Worm (Caenorhabditis elegans) whole organism, L4 larva: ENCODE data around the gene nhr-47.
A peak's percentile ranks its signal among the peaks of the same experiment; 100 is the strongest.

Source experiments
- F44E2.7 ChIP-seq: fragments of 200-800 bp; sonication (Bioruptor generic); IDR thresholded peaks from 2 replicates; pipeline ENCODE4 v2.1.2; 2022; ENCODE audit warnings: missing genetic modification characterization, missing compliant biosample characterization
- F49E8.2 ChIP-seq: sonication (generic microtip); optimal IDR thresholded peaks from 2 replicates; lab custom pipeline; 2016; ENCODE audit warnings: missing compliant biosample characterization, mild to moderate bottlenecking, missing genetic modification characterization, borderline replicate concordance
- Y75B8A.6 ChIP-seq: fragments of 200-800 bp; sonication (Bioruptor generic); IDR thresholded peaks from 2 replicates; pipeline ENCODE4 v1.3.6; 2022; ENCODE audit warnings: missing genetic modification reagents, missing genetic modification characterization, missing compliant biosample characterization
- ZK337.2 ChIP-seq: fragments of 200-800 bp; sonication (Bioruptor generic); IDR thresholded peaks from 2 replicates; pipeline ENCODE4 v1.3.6; 2022; ENCODE audit warnings: missing genetic modification reagents, missing genetic modification characterization, missing compliant biosample characterization
- aly-2 ChIP-seq: sonication (generic microtip); optimal IDR thresholded peaks from 2 replicates; lab custom pipeline; 2018; ENCODE audit warnings: missing biosample characterization, missing genetic modification characterization
- arid-1 ChIP-seq: fragments of 200-800 bp; sonication (Bioruptor generic); conservative IDR thresholded peaks from 2 replicates; pipeline ENCODE4 v1.3.6; 2022; ENCODE audit warnings: missing genetic modification reagents, missing genetic modification characterization, missing compliant biosample characterization
- ceh-20 ChIP-seq: fragments of 200-800 bp; sonication (Bioruptor generic); IDR thresholded peaks from 2 replicates; pipeline ENCODE4 v1.3.6; 2022; ENCODE audit warnings: missing genetic modification reagents, missing genetic modification characterization, missing compliant biosample characterization
- ceh-32 ChIP-seq: sonication (generic microtip); optimal IDR thresholded peaks from 2 replicates; lab custom pipeline; 2016; ENCODE audit warnings: mild to moderate bottlenecking, missing genetic modification characterization, missing compliant biosample characterization; ENCODE audit not compliant: poor library complexity
- ceh-44 ChIP-seq: fragments of 200-800 bp; sonication (Bioruptor generic); IDR thresholded peaks from 2 replicates; pipeline ENCODE4 v1.3.6; 2022; ENCODE audit warnings: missing genetic modification reagents, missing genetic modification characterization, missing compliant biosample characterization
- ceh-62 ChIP-seq: sonication (generic microtip); optimal IDR thresholded peaks from 2 replicates; lab custom pipeline; 2017; ENCODE audit warnings: missing biosample characterization, missing genetic modification characterization
- ces-1 ChIP-seq: fragments of 150-350 bp; sonication (generic microtip); optimal IDR thresholded peaks from 4 replicates; lab custom pipeline; 2014; ENCODE audit warnings: missing biosample characterization, missing genetic modification reagents, missing genetic modification characterization
- ctbp-1 ChIP-seq: fragments of 200-800 bp; sonication (Bioruptor generic); IDR thresholded peaks from 2 replicates; pipeline ENCODE4 v1.3.6; 2022; ENCODE audit warnings: missing genetic modification reagents, missing genetic modification characterization, missing compliant biosample characterization
- daf-12 ChIP-seq: fragments of 150-350 bp; optimal IDR thresholded peaks from 2 replicates; lab custom pipeline; 2014; ENCODE audit warnings: missing biosample characterization, missing genetic modification reagents, missing genetic modification characterization
- daf-16 ChIP-seq, 3 experiments: sonication (generic microtip); optimal IDR thresholded peaks; 2 replicates each; lab custom pipeline; 2016 to 2017; ENCODE audit warnings: missing genetic modification characterization in 3 of 3, missing genetic modification reagents in 3 of 3, mild to moderate bottlenecking in 2 of 3, missing compliant biosample characterization in 2 of 3, missing biosample characterization in 1 of 3, moderate library complexity in 1 of 3
- daf-8 ChIP-seq: fragments of 200-800 bp; sonication (Bioruptor generic); IDR thresholded peaks from 2 replicates; pipeline ENCODE4 v1.3.6; 2022; ENCODE audit warnings: missing genetic modification characterization, missing compliant biosample characterization
- dmd-8 ChIP-seq: fragments of 200-800 bp; sonication (Bioruptor generic); IDR thresholded peaks from 2 replicates; pipeline ENCODE4 v1.3.6; 2022; ENCODE audit warnings: missing genetic modification characterization, missing compliant biosample characterization
- dmd-9 ChIP-seq: fragments of 200-800 bp; sonication (Bioruptor generic); IDR thresholded peaks from 2 replicates; pipeline ENCODE4 v1.3.6; 2022; ENCODE audit warnings: missing genetic modification reagents, missing genetic modification characterization, missing compliant biosample characterization
- dve-1 ChIP-seq: sonication (generic microtip); optimal IDR thresholded peaks from 2 replicates; lab custom pipeline; 2017; ENCODE audit warnings: antibody characterized with exemption, mild to moderate bottlenecking, missing genetic modification characterization, missing compliant biosample characterization; ENCODE audit not compliant: insufficient read depth
- egl-27 ChIP-seq: sonication (generic microtip); optimal IDR thresholded peaks from 3 replicates; lab custom pipeline; 2017; ENCODE audit warnings: missing biosample characterization, missing genetic modification reagents, missing genetic modification characterization
- egl-43 ChIP-seq: fragments of 200-800 bp; sonication (Bioruptor generic); IDR thresholded peaks from 2 replicates; pipeline ENCODE4 v1.3.6; 2022; ENCODE audit warnings: missing genetic modification reagents, missing genetic modification characterization, missing compliant biosample characterization
- fkh-10 ChIP-seq: fragments of 150-350 bp; optimal IDR thresholded peaks from 2 replicates; lab custom pipeline; 2014; ENCODE audit warnings: missing biosample characterization, missing genetic modification reagents, missing genetic modification characterization
- fos-1 ChIP-seq: fragments of 150-350 bp; optimal IDR thresholded peaks from 2 replicates; lab custom pipeline; 2014; ENCODE audit warnings: missing biosample characterization, missing genetic modification characterization
- gei-8 ChIP-seq: fragments of 200-800 bp; sonication (Bioruptor generic); optimal IDR thresholded peaks from 2 replicates; lab custom pipeline; 2018; ENCODE audit warnings: mild to moderate bottlenecking, missing genetic modification characterization, missing compliant biosample characterization
- hif-1 ChIP-seq, 2 experiments: sonication (generic microtip); optimal IDR thresholded peaks; 2 replicates each; lab custom pipeline; 2016 to 2017; ENCODE audit warnings: missing compliant biosample characterization in 2 of 2, missing genetic modification characterization in 2 of 2, missing genetic modification reagents in 2 of 2, missing genotype in 2 of 2, mild to moderate bottlenecking in 1 of 2
- hmg-1.1 ChIP-seq: fragments of 200-800 bp; sonication (Bioruptor generic); IDR thresholded peaks from 2 replicates; pipeline ENCODE4 v1.3.6; 2022; ENCODE audit warnings: missing genetic modification reagents, missing genetic modification characterization, missing compliant biosample characterization
- lim-7 ChIP-seq: fragments of 200-800 bp; sonication (Bioruptor generic); IDR thresholded peaks from 2 replicates; pipeline ENCODE4 v1.3.6; 2022; ENCODE audit warnings: missing genetic modification characterization, missing compliant biosample characterization
- lin-15B ChIP-seq: fragments of 150-350 bp; sonication (generic microtip); optimal IDR thresholded peaks from 3 replicates; lab custom pipeline; 2014; ENCODE audit warnings: missing biosample characterization, missing genetic modification characterization
- lin-29 ChIP-seq: fragments of 200-800 bp; sonication (Bioruptor generic); IDR thresholded peaks from 2 replicates; pipeline ENCODE4 v1.3.6; 2022; ENCODE audit warnings: missing genetic modification reagents, missing genetic modification characterization, missing compliant biosample characterization
- lir-3 ChIP-seq: sonication (generic microtip); optimal IDR thresholded peaks from 2 replicates; lab custom pipeline; 2016; ENCODE audit warnings: mild to moderate bottlenecking, missing genetic modification characterization, missing compliant biosample characterization
- madf-9 ChIP-seq: fragments of 200-800 bp; sonication (Bioruptor generic); conservative IDR thresholded peaks from 2 replicates; pipeline ENCODE4 v1.3.6; 2022; ENCODE audit warnings: missing genetic modification reagents, missing genetic modification characterization, missing compliant biosample characterization
- mep-1 ChIP-seq: fragments of 150-350 bp; sonication (generic microtip); optimal IDR thresholded peaks from 3 replicates; lab custom pipeline; 2014; ENCODE audit warnings: missing biosample characterization, missing genetic modification characterization
- nhr-102 ChIP-seq: sonication (generic microtip); optimal IDR thresholded peaks from 2 replicates; lab custom pipeline; 2016; ENCODE audit warnings: mild to moderate bottlenecking, missing genetic modification characterization, moderate library complexity, missing compliant biosample characterization
- nhr-11 ChIP-seq: fragments of 150-350 bp; optimal IDR thresholded peaks from 2 replicates; lab custom pipeline; 2014; ENCODE audit warnings: missing biosample characterization, missing genetic modification characterization
- nhr-111 ChIP-seq: fragments of 200-800 bp; sonication (Bioruptor generic); optimal IDR thresholded peaks from 2 replicates; lab custom pipeline; 2018; ENCODE audit warnings: mild to moderate bottlenecking, missing genetic modification characterization, missing compliant biosample characterization
- nhr-237 ChIP-seq: sonication (generic microtip); optimal IDR thresholded peaks from 2 replicates; lab custom pipeline; 2017; ENCODE audit warnings: missing biosample characterization, missing genetic modification characterization
- nhr-25 ChIP-seq: sonication (generic microtip); optimal IDR thresholded peaks from 2 replicates; lab custom pipeline; 2017; ENCODE audit warnings: missing genetic modification characterization, mild to moderate bottlenecking, missing compliant biosample characterization, antibody characterized with exemption, moderate library complexity, borderline replicate concordance; ENCODE audit not compliant: insufficient read depth
- nhr-28 ChIP-seq: fragments of 150-350 bp; optimal IDR thresholded peaks from 2 replicates; lab custom pipeline; 2014; ENCODE audit warnings: missing biosample characterization, missing genetic modification characterization
- nhr-77 ChIP-seq: fragments of 150-350 bp; optimal IDR thresholded peaks from 2 replicates; lab custom pipeline; 2014; ENCODE audit warnings: missing biosample characterization, missing genetic modification characterization
- php-3 ChIP-seq: fragments of 200-800 bp; sonication (Bioruptor generic); IDR thresholded peaks from 2 replicates; pipeline ENCODE4 v1.3.6; 2022; ENCODE audit warnings: missing genetic modification reagents, missing genetic modification characterization, missing compliant biosample characterization
- saeg-2 ChIP-seq: fragments of 200-800 bp; sonication (Bioruptor generic); IDR thresholded peaks from 2 replicates; pipeline ENCODE4 v1.3.6; 2022; ENCODE audit warnings: missing genetic modification reagents, missing genetic modification characterization, missing compliant biosample characterization
- sdz-12 ChIP-seq: fragments of 200-800 bp; sonication (Bioruptor generic); optimal IDR thresholded peaks from 2 replicates; lab custom pipeline; 2018; ENCODE audit warnings: mild to moderate bottlenecking, missing genetic modification characterization, missing compliant biosample characterization
- skn-1 ChIP-seq: fragments of 150-350 bp; optimal IDR thresholded peaks from 2 replicates; lab custom pipeline; 2014; ENCODE audit warnings: missing biosample characterization, missing genetic modification characterization
- snpc-1.2 ChIP-seq: fragments of 200-800 bp; sonication (Bioruptor generic); IDR thresholded peaks from 2 replicates; pipeline ENCODE4 v1.3.6; 2022; ENCODE audit warnings: missing genetic modification reagents, missing genetic modification characterization, missing compliant biosample characterization
- spr-1 ChIP-seq: sonication (generic microtip); optimal IDR thresholded peaks from 2 replicates; lab custom pipeline; 2016; ENCODE audit warnings: mild to moderate bottlenecking, missing genetic modification characterization, missing compliant biosample characterization
- tag-97 ChIP-seq: fragments of 200-800 bp; sonication (Bioruptor generic); IDR thresholded peaks from 2 replicates; pipeline ENCODE4 v1.3.6; 2022; ENCODE audit warnings: missing genetic modification characterization, missing compliant biosample characterization
- tra-1 ChIP-seq: fragments of 200-800 bp; sonication (Bioruptor generic); IDR thresholded peaks from 2 replicates; pipeline ENCODE4 v1.3.6; 2022; ENCODE audit warnings: missing genetic modification reagents, missing genetic modification characterization, missing compliant biosample characterization
- vab-7 ChIP-seq: fragments of 200-800 bp; sonication (Bioruptor generic); IDR thresholded peaks from 2 replicates; pipeline ENCODE4 v1.3.6; 2022; ENCODE audit warnings: missing genetic modification reagents, missing genetic modification characterization, missing compliant biosample characterization
- zfp-2 ChIP-seq: sonication (generic microtip); optimal IDR thresholded peaks from 2 replicates; lab custom pipeline; 2016; ENCODE audit warnings: mild to moderate bottlenecking, missing genetic modification characterization, missing compliant biosample characterization
- zip-2 ChIP-seq: fragments of 150-350 bp; optimal IDR thresholded peaks from 2 replicates; lab custom pipeline; 2014; ENCODE audit warnings: missing biosample characterization, missing genetic modification characterization

The nhr-47 gene

DNA sequence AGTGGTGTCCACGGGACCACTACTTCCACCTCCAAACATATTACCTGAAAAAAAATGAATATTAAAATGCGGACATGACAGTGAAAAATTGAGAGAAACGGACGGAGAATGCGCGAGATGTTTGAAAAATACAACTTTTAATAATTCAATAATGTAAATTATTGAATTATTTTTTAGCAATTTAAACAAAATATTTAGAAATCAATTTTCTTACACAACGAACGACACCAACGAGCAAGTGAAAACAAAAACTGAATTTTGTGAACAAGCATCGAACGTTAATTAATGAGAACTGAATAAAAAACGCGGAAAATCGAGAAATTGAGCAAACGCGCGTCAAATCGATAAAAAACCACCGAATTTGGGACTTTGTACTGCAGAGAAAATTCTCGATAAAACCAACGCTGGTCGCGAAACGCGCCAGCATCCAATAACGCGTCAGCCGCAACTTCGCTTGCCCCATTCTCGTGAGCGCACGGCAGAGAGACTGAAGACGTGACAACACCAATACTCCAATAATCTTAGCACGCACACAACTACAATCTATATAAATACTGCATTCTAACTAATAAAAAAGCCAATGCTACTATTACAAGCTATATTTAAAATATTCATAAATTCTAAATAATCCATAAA is at the start of gene nhr-47, which contains the start of gene dnj-19 (continued):
- peak; percentile 83 for TF ChIP-seq saeg-2 (GFP tag; lab: Robert Waterston, UW)
- TF ChIP-seq lin-29 = peak; percentile 81
- no peak for TF ChIP-seq lin-15B
- peak; percentile 69; the same call in 1 of the 2 replicates for TF ChIP-seq tra-1 (GFP tag; lab: Robert Waterston, UW)
- peak; percentile 95 for TF ChIP-seq hmg-1.1 (GFP tag; lab: Robert Waterston, UW)
- TF ChIP-seq egl-43 (GFP tag; lab: Robert Waterston, UW) = peak; percentile 91
- TF ChIP-seq php-3 = peak; percentile 71; the same call in 1 of the 2 replicates
- TF ChIP-seq dmd-8 (GFP tag; lab: Robert Waterston, UW) = peak; percentile 64; the same call in 1 of the 2 replicates
- no peak for TF ChIP-seq daf-12
- peak; percentile 84 for TF ChIP-seq spr-1 (tag; lab: Kevin White, UChicago)
- peak; percentile 71 to 91 for TF ChIP-seq hif-1 (tag; optimal IDR thresholded peaks at IDR 0.05; lab: Kevin White, UChicago)
- TF ChIP-seq ceh-62 (tag; lab: Kevin White, UChicago) = no peak
- TF ChIP-seq lir-3 (tag; lab: Kevin White, UChicago) = peak; percentile 3
- TF ChIP-seq ceh-44 (GFP tag; lab: Robert Waterston, UW) = no peak
- peak; percentile 95 for TF ChIP-seq nhr-102 (tag; lab: Kevin White, UChicago)
- TF ChIP-seq lim-7 = no peak
- TF ChIP-seq daf-8 (GFP tag; lab: Robert Waterston, UW) = no peak
- TF ChIP-seq gei-8 (GFP tag; lab: Kevin White, UChicago) = peak; percentile 40
- TF ChIP-seq zfp-2 (tag; lab: Kevin White, UChicago) = peak; percentile 18
- peak; percentile 63 for TF ChIP-seq vab-7 (GFP tag; lab: Robert Waterston, UW)
- no peak for TF ChIP-seq ces-1 (GFP tag; lab: Kevin White, UChicago)
- TF ChIP-seq egl-27 = no peak
- TF ChIP-seq aly-2 (tag; lab: Kevin White, UChicago) = no peak
- no peak for TF ChIP-seq nhr-111
- no peak for TF ChIP-seq fos-1
- TF ChIP-seq ctbp-1 = peak; percentile 93
- no peak for TF ChIP-seq tag-97 (GFP tag; lab: Robert Waterston, UW)
- no peak for TF ChIP-seq F44E2.7 (GFP tag; lab: Robert Waterston, UW)
- TF ChIP-seq madf-9 = peak; percentile 65
- TF ChIP-seq ceh-32 (tag; lab: Kevin White, UChicago) = no peak
- peak in 1 of 2 experiments; percentile 66 for TF ChIP-seq daf-16 (GFP tag; optimal IDR thresholded peaks at IDR 0.05; lab: Kevin White, UChicago)
- TF ChIP-seq daf-16 (tag; optimal IDR thresholded peaks at IDR 0.05; lab: Kevin White, UChicago) = peak; percentile 73
- TF ChIP-seq nhr-28 = peak; percentile 83
- TF ChIP-seq zip-2 (tag; lab: Kevin White, UChicago) = peak; percentile 56
- TF ChIP-seq F49E8.2 (tag; lab: Kevin White, UChicago) = peak; percentile 48
- peak; percentile 59 for TF ChIP-seq fkh-10
- TF ChIP-seq Y75B8A.6 (GFP tag; lab: Robert Waterston, UW) = no peak
- TF ChIP-seq dmd-9 (GFP tag; lab: Robert Waterston, UW) = 0 out of 2 replicates have a peak, but pooled peaks have one; percentile 58
- peak; percentile 50; the same call in 1 of the 2 replicates for TF ChIP-seq snpc-1.2 (GFP tag; lab: Robert Waterston, UW)
- no peak for TF ChIP-seq ZK337.2 (GFP tag; lab: Robert Waterston, UW)
- peak; percentile 83 for TF ChIP-seq nhr-11 (tag; lab: Kevin White, UChicago)
- peak; percentile 92 for TF ChIP-seq mep-1
- TF ChIP-seq ceh-20 (GFP tag; lab: Robert Waterston, UW) = peak; percentile 94
- no peak for TF ChIP-seq skn-1
- TF ChIP-seq sdz-12 (GFP tag; lab: Kevin White, UChicago) = no peak
- TF ChIP-seq nhr-77 (tag; lab: Kevin White, UChicago) = peak; percentile 76
- peak; percentile 81 for TF ChIP-seq arid-1 (GFP tag; lab: Robert Waterston, UW)
- peak; percentile 76 for TF ChIP-seq nhr-25 (tag; lab: Kevin White, UChicago)
- TF ChIP-seq dve-1 (tag; lab: Kevin White, UChicago) = peak; percentile 96
- TF ChIP-seq nhr-237 (tag; lab: Kevin White, UChicago) = no peak
